Worm (Caenorhabditis elegans) whole organism, late embryonic: ENCODE measurements around the gene nhr-181.

Source experiments
- C08G9.2 ChIP-seq: sonication (generic microtip); optimal IDR thresholded peaks from 2 replicates; lab custom pipeline; 2016; ENCODE audit warnings: mild to moderate bottlenecking, missing genetic modification characterization, moderate library complexity, missing compliant biosample characterization
- nfya-1 ChIP-seq: sonication (generic microtip); optimal IDR thresholded peaks from 2 replicates; lab custom pipeline; 2017; ENCODE audit warnings: missing genetic modification characterization, mild to moderate bottlenecking, missing compliant biosample characterization, antibody characterized with exemption, moderate library complexity
- nhr-11 ChIP-seq: fragments of 150-350 bp; optimal IDR thresholded peaks from 2 replicates; lab custom pipeline; 2014; ENCODE audit warnings: missing biosample characterization, missing genetic modification characterization
- pag-3 ChIP-seq: sonication (generic microtip); optimal IDR thresholded peaks from 2 replicates; lab custom pipeline; 2016; ENCODE audit warnings: missing compliant biosample characterization, missing genetic modification characterization, borderline replicate concordance
- pqm-1 ChIP-seq: sonication (generic microtip); optimal IDR thresholded peaks from 2 replicates; lab custom pipeline; 2016; ENCODE audit warnings: missing genetic modification characterization, missing compliant biosample characterization
- syd-9 ChIP-seq: sonication (generic microtip); optimal IDR thresholded peaks from 2 replicates; lab custom pipeline; 2016; ENCODE audit warnings: mild to moderate bottlenecking, missing genetic modification characterization, moderate library complexity, missing compliant biosample characterization
- tbx-2 ChIP-seq: sonication (generic microtip); optimal IDR thresholded peaks from 2 replicates; lab custom pipeline; 2016; ENCODE audit warnings: missing genetic modification characterization, missing compliant biosample characterization

- TF ChIP-seq nfya-1 (tag; lab: Kevin White, UChicago) (no peak), nhr-11 (tag; lab: Kevin White, UChicago) (no peak), pqm-1 (tag; lab: Kevin White, UChicago) (no peak), syd-9 (tag; lab: Kevin White, UChicago) (no peak), pag-3 (tag; lab: Kevin White, UChicago) (no peak), tbx-2 (tag; lab: Kevin White, UChicago) (no peak), C08G9.2 (tag; lab: Kevin White, UChicago) (no peak)
These were observed 43.8 kb downstream of the nhr-181 start, which contains the start of gene lgc-29 for ce11 chrV:4138688-4139087.
